Fruit fly (Drosophila melanogaster): ENCODE measurements around the gene Gbeta5.

Gene Gbeta5

DNA sequence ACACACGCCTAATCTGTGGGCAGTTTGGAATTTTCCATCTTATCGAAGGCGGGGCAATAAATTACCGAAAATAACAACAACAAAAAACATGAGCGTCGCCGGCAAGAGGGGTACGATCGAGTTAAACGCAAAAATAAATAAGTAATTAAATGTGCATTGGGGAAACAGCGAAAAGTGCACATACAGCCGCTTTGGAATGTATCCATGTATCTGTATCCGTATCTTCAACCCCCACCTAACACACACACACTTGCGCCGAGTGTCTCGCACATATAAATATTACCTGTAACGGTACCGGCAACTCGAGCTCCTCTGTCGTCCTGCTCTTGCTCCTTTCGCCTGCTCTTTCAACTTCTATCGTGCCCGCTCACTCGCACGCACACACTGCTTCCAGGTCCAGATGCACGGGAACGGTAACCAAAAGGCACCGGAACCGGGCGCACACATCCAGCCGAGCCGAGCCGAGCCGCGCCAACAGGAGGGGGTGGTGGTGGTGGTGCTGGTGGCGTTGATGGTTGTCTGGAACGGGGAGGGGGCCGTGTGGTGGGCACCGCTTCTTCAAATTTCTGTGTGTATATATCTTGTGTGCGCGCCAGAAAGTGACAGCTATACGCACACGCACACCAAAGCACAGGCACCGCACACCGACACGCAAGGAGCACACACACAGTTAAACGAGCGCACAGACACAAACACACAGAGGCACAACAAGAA lies 10.6 kb downstream of the Gbeta5 start (continued):
- no peak for TF ChIP-seq Dfd (GFP tag; optimal IDR thresholded peaks at IDR 0.05)
- TF ChIP-seq CG9797 (GFP tag; optimal IDR thresholded peaks at IDR 0.05) = no peak
- TF ChIP-seq run (tag; optimal IDR thresholded peaks at IDR 0.05) = no peak
- TF ChIP-seq bowl (GFP tag; IDR thresholded peaks at IDR 0.05) = no peak
- no peak for TF ChIP-seq BEAF-32 (GFP tag; optimal IDR thresholded peaks at IDR 0.05)
- TF ChIP-seq Rx (GFP tag; IDR thresholded peaks at IDR 0.05) = no peak
- no peak for TF ChIP-seq Taf1 (GFP tag; IDR thresholded peaks at IDR 0.05)
- 0 out of 2 replicates have a peak, but pooled peaks have one; percentile 8 for TF ChIP-seq Atf6 (GFP tag; IDR thresholded peaks at IDR 0.05)
- peak; percentile 15 for TF ChIP-seq ems (GFP tag; optimal IDR thresholded peaks at IDR 0.05)
- TF ChIP-seq NFAT (GFP tag; IDR thresholded peaks at IDR 0.05) = peak; percentile 35; the same call in 1 of the 2 replicates
- peak; percentile 21; the same call in 1 of the 2 replicates for TF ChIP-seq CG17328 (GFP tag; IDR thresholded peaks at IDR 0.05)
- no peak for TF ChIP-seq rib (GFP tag; IDR thresholded peaks at IDR 0.05)
- TF ChIP-seq Bteb2 (GFP tag; optimal IDR thresholded peaks at IDR 0.05) = no peak
- no peak for TF ChIP-seq CG15479 (GFP tag; optimal IDR thresholded peaks at IDR 0.05)
- TF ChIP-seq sna (GFP tag; IDR thresholded peaks at IDR 0.05; ENCODE audit: partially characterized antibody) = no peak
- TF ChIP-seq ara (GFP tag; IDR thresholded peaks at IDR 0.05) = no peak
- no peak for TF ChIP-seq CG14667 (GFP tag; IDR thresholded peaks at IDR 0.05)
- TF ChIP-seq dati (GFP tag; IDR thresholded peaks at IDR 0.05) = no peak
- no peak for TF ChIP-seq D19B (GFP tag; optimal IDR thresholded peaks at IDR 0.05)
- TF ChIP-seq CG8089 (GFP tag; optimal IDR thresholded peaks at IDR 0.05) = peak; percentile 25
- no peak for TF ChIP-seq gfzf (GFP tag; optimal IDR thresholded peaks at IDR 0.05)
- no peak for TF ChIP-seq phol (tag; optimal IDR thresholded peaks at IDR 0.05)
- TF ChIP-seq CG18476 (GFP tag; optimal IDR thresholded peaks at IDR 0.05) = no peak
- no peak for TF ChIP-seq ro (GFP tag; IDR thresholded peaks at IDR 0.05)
- peak; percentile 66 for TF ChIP-seq pros (GFP tag; optimal IDR thresholded peaks at IDR 0.05)
- TF ChIP-seq nerfin-2 (GFP tag; IDR thresholded peaks at IDR 0.05; ENCODE audit: partially characterized antibody) = no peak
- no peak; the same call in 1 of the 2 replicates for TF ChIP-seq tna (GFP tag; IDR thresholded peaks at IDR 0.05; ENCODE audit: partially characterized antibody)
- no peak for TF ChIP-seq Hmx (GFP tag; optimal IDR thresholded peaks at IDR 0.05)
- no peak for TF ChIP-seq Lhr (GFP tag; optimal IDR thresholded peaks at IDR 0.05)
- TF ChIP-seq HHEX (GFP tag; optimal IDR thresholded peaks at IDR 0.05) = no peak
- TF ChIP-seq CG12659 (GFP tag; optimal IDR thresholded peaks at IDR 0.05) = no peak
- no peak for TF ChIP-seq CG2116 (GFP tag; optimal IDR thresholded peaks at IDR 0.05)
- TF ChIP-seq wdn (GFP tag; IDR thresholded peaks at IDR 0.05) = no peak
- no peak for TF ChIP-seq CG6175 (GFP tag; IDR thresholded peaks at IDR 0.05)
- no peak for TF ChIP-seq zen2 (GFP tag; IDR thresholded peaks at IDR 0.05; ENCODE audit: partially characterized antibody)
- no peak for TF ChIP-seq peb (GFP tag; IDR thresholded peaks at IDR 0.05)
- no peak for TF ChIP-seq CG10565 (GFP tag; optimal IDR thresholded peaks at IDR 0.05)
- no peak for TF ChIP-seq ken (GFP tag; IDR thresholded peaks at IDR 0.05)
- TF ChIP-seq corto (GFP tag; optimal IDR thresholded peaks at IDR 0.05) = no peak
- TF ChIP-seq Mes4 (GFP tag; optimal IDR thresholded peaks at IDR 0.05) = no peak
- no peak for TF ChIP-seq CG11696 (GFP tag; IDR thresholded peaks at IDR 0.05)
- TF ChIP-seq CG10366 (GFP tag; IDR thresholded peaks at IDR 0.05) = peak; percentile 12; the same call in 1 of the 2 replicates
- TF ChIP-seq otp (GFP tag; IDR thresholded peaks at IDR 0.05) = no peak
- TF ChIP-seq lbe (GFP tag; optimal IDR thresholded peaks at IDR 0.05) = no peak
- no peak for TF ChIP-seq MBD-R2 (GFP tag; IDR thresholded peaks at IDR 0.05)
- no peak for TF ChIP-seq mld (GFP tag; IDR thresholded peaks at IDR 0.05; ENCODE audit: partially characterized antibody)
- peak; percentile 64 for TF ChIP-seq Adf1 (GFP tag; IDR thresholded peaks at IDR 0.05)
- TF ChIP-seq gsb-n (tag; optimal IDR thresholded peaks at IDR 0.05) = no peak
- no peak for TF ChIP-seq ato (GFP tag; IDR thresholded peaks at IDR 0.05; ENCODE audit: partially characterized antibody)
- no peak for TF ChIP-seq Atf3 (GFP tag; optimal IDR thresholded peaks at IDR 0.05)

Measured in whole organism, embryonic.